Comparison of ENCODE assay signal across 1 fruit fly cellular context in genomic region chr3L:698748-699367, dm6.
TF ChIP-seq lines count a peak whose summit lies in the region.

TSS of gene CG13894 (minus strand) at chr3L:699144.

TF ChIP-seq in whole organism, embryonic, 481 proteins besides CTCF, POLR2A, EP300 and RAD21 (continued from another document):
- TF ChIP-seq PHDP (tag; optimal IDR thresholded peaks at IDR 0.05; lab: Kevin White, UChicago) (peak; percentile 19), CG10274 (GFP tag; optimal IDR thresholded peaks at IDR 0.05; lab: Kevin White, UChicago) (peak; percentile 21), HHEX (GFP tag; optimal IDR thresholded peaks at IDR 0.05; lab: Kevin White, UChicago) (no peak), CG17359 (tag; optimal IDR thresholded peaks at IDR 0.05; lab: Kevin White, UChicago) (peak; percentile 26), Antp (GFP tag; optimal IDR thresholded peaks at IDR 0.05; lab: Kevin White, UChicago) (no peak), ro (GFP tag; IDR thresholded peaks at IDR 0.05; lab: Robert Waterston, UW) (no peak), Lhr (GFP tag; optimal IDR thresholded peaks at IDR 0.05; lab: Kevin White, UChicago) (no peak), insv (GFP tag; optimal IDR thresholded peaks at IDR 0.05; lab: Kevin White, UChicago) (peak in 1 of 2 experiments; percentile 2), Ptx1 (GFP tag; IDR thresholded peaks at IDR 0.05; lab: Robert Waterston, UW) (0 out of 2 replicates have a peak, but pooled peaks have one; percentile 19), CG3726 (GFP tag; IDR thresholded peaks at IDR 0.05; lab: Robert Waterston, UW) (no peak), sob (GFP tag; IDR thresholded peaks at IDR 0.05; lab: Robert Waterston, UW) (peak; percentile 29; the same call in 1 of the 2 replicates), trh (GFP tag; optimal IDR thresholded peaks at IDR 0.05; lab: Kevin White, UChicago) (no peak), CG9797 (GFP tag; optimal IDR thresholded peaks at IDR 0.05; lab: Kevin White, UChicago) (no peak), oc (tag; optimal IDR thresholded peaks at IDR 0.05; lab: Kevin White, UChicago) (peak; percentile 61), Ada2b (GFP tag; IDR thresholded peaks at IDR 0.05; lab: Robert Waterston, UW) (no peak), chm (GFP tag; IDR thresholded peaks at IDR 0.05; lab: Robert Waterston, UW) (peak; percentile 77), sima (GFP tag; optimal IDR thresholded peaks at IDR 0.05; lab: Kevin White, UChicago) (no peak), Ssrp (tag; optimal IDR thresholded peaks at IDR 0.05; lab: Kevin White, UChicago) (no peak), CG15073 (GFP tag; optimal IDR thresholded peaks at IDR 0.05; lab: Kevin White, UChicago) (no peak), Optix (GFP tag; IDR thresholded peaks at IDR 0.05; lab: Robert Waterston, UW) (0 out of 3 replicates have a peak, but pooled peaks have one; percentile 17), CG8281 (tag; optimal IDR thresholded peaks at IDR 0.05; lab: Kevin White, UChicago) (no peak), abd-A (tag; optimal IDR thresholded peaks at IDR 0.05; lab: Kevin White, UChicago) (peak; percentile 66), CG5180 (GFP tag; optimal IDR thresholded peaks at IDR 0.05; lab: Kevin White, UChicago) (peak; percentile 91), Gsc (GFP tag; IDR thresholded peaks at IDR 0.05; lab: Robert Waterston, UW) (no peak), lab (GFP tag; optimal IDR thresholded peaks at IDR 0.05; lab: Kevin White, UChicago) (peak; percentile 37), Hey (tag; optimal IDR thresholded peaks at IDR 0.05; lab: Kevin White, UChicago) (no peak), CG5953 (GFP tag; IDR thresholded peaks at IDR 0.05; lab: Robert Waterston, UW) (no peak), lilli (GFP tag; optimal IDR thresholded peaks at IDR 0.05; lab: Kevin White, UChicago) (no peak), CG13624 (GFP tag; optimal IDR thresholded peaks at IDR 0.05; lab: Kevin White, UChicago) (peak; percentile 47), Atf3 (GFP tag; optimal IDR thresholded peaks at IDR 0.05; lab: Kevin White, UChicago) (peak; percentile 3), gsb-n (tag; optimal IDR thresholded peaks at IDR 0.05; lab: Kevin White, UChicago) (no peak), MTF-1 (GFP tag; optimal IDR thresholded peaks at IDR 0.05; lab: Kevin White, UChicago; ENCODE audit: borderline replicate concordance) (no peak), CG18476 (GFP tag; optimal IDR thresholded peaks at IDR 0.05; lab: Kevin White, UChicago) (no peak), CG4617 (GFP tag; optimal IDR thresholded peaks at IDR 0.05; lab: Kevin White, UChicago; ENCODE audit: borderline replicate concordance) (no peak), Rx (GFP tag; IDR thresholded peaks at IDR 0.05; lab: Robert Waterston, UW) (no peak), CG42726 (GFP tag; IDR thresholded peaks at IDR 0.05; lab: Robert Waterston, UW; ENCODE audit: partially characterized antibody) (peak; percentile 24; the same call in 1 of the 2 replicates), CG11398 (GFP tag; optimal IDR thresholded peaks at IDR 0.05; lab: Kevin White, UChicago) (peak; percentile 40), Fer1 (GFP tag; optimal IDR thresholded peaks at IDR 0.05; lab: Kevin White, UChicago) (peak; percentile 29), Gug (GFP tag; IDR thresholded peaks at IDR 0.05; lab: Robert Waterston, UW) (no peak), row (GFP tag; IDR thresholded peaks at IDR 0.05; lab: Robert Waterston, UW) (no peak), CG10321 (GFP tag; IDR thresholded peaks at IDR 0.05; lab: Robert Waterston, UW) (no peak), CG18262 (tag; optimal IDR thresholded peaks at IDR 0.05; lab: Kevin White, UChicago) (no peak), dysf (GFP tag; IDR thresholded peaks at IDR 0.05; lab: Robert Waterston, UW) (no peak), Scr (GFP tag; IDR thresholded peaks at IDR 0.05; lab: Robert Waterston, UW; ENCODE audit: partially characterized antibody) (0 out of 2 replicates have a peak, but pooled peaks have one; percentile 15), sd (tag; optimal IDR thresholded peaks at IDR 0.05; lab: Kevin White, UChicago) (peak; percentile 62), CG2678 (tag; optimal IDR thresholded peaks at IDR 0.05; lab: Kevin White, UChicago) (no peak), Rfx (GFP tag; IDR thresholded peaks at IDR 0.05; lab: Robert Waterston, UW) (0 out of 2 replicates have a peak, but pooled peaks have one; percentile 6), CG12299 (tag; optimal IDR thresholded peaks at IDR 0.05; lab: Kevin White, UChicago) (no peak), sens-2 (GFP tag; IDR thresholded peaks at IDR 0.05; lab: Robert Waterston, UW) (0 out of 2 replicates have a peak, but pooled peaks have one; percentile 22), knrl (GFP tag; IDR thresholded peaks at IDR 0.05; lab: Robert Waterston, UW; ENCODE audit: partially characterized antibody) (peak; percentile 20; the same call in 1 of the 3 replicates), Adf1 (GFP tag; IDR thresholded peaks at IDR 0.05; lab: Robert Waterston, UW) (peak; percentile 90; the same call in 1 of the 2 replicates), run (tag; optimal IDR thresholded peaks at IDR 0.05; lab: Kevin White, UChicago) (no peak), CG11695 (GFP tag; IDR thresholded peaks at IDR 0.05; lab: Robert Waterston, UW) (peak; percentile 13; the same call in 1 of the 3 replicates), CG10979 (tag; optimal IDR thresholded peaks at IDR 0.05; lab: Kevin White, UChicago) (peak; percentile 53), CG6654 (GFP tag; optimal IDR thresholded peaks at IDR 0.05; lab: Kevin White, UChicago) (no peak), Dll (GFP tag; IDR thresholded peaks at IDR 0.05; lab: Robert Waterston, UW; ENCODE audit: partially characterized antibody) (0 out of 4 replicates have a peak, but pooled peaks have one; percentile 38), fd96Cb (tag; optimal IDR thresholded peaks at IDR 0.05; lab: Kevin White, UChicago) (no peak), BtbVII (GFP tag; optimal IDR thresholded peaks at IDR 0.05; lab: Kevin White, UChicago) (peak; percentile 52), Dad (GFP tag; optimal IDR thresholded peaks at IDR 0.05; lab: Kevin White, UChicago) (no peak), CG8388 (GFP tag; optimal IDR thresholded peaks at IDR 0.05; lab: Kevin White, UChicago) (no peak), CG7357 (GFP tag; IDR thresholded peaks at IDR 0.05; lab: Robert Waterston, UW) (no peak), tna (GFP tag; IDR thresholded peaks at IDR 0.05; lab: Robert Waterston, UW; ENCODE audit: partially characterized antibody) (peak; percentile 22; the same call in 1 of the 2 replicates), CG6813 (GFP tag; optimal IDR thresholded peaks at IDR 0.05; lab: Kevin White, UChicago) (no peak), vvl (GFP tag; IDR thresholded peaks at IDR 0.05; lab: Robert Waterston, UW) (peak; percentile 54), zfh2 (GFP tag; optimal IDR thresholded peaks at IDR 0.05; lab: Kevin White, UChicago) (no peak), cato (GFP tag; optimal IDR thresholded peaks at IDR 0.05; lab: Kevin White, UChicago; ENCODE audit: borderline replicate concordance) (no peak), CG16813 (GFP tag; IDR thresholded peaks at IDR 0.05; lab: Robert Waterston, UW; ENCODE audit: partially characterized antibody) (0 out of 3 replicates have a peak, but pooled peaks have one; percentile 25), CG1603 (tag; optimal IDR thresholded peaks at IDR 0.05; lab: Kevin White, UChicago) (peak; percentile 13), repo (GFP tag; optimal IDR thresholded peaks at IDR 0.05; lab: Kevin White, UChicago) (no peak), da (GFP tag; optimal IDR thresholded peaks at IDR 0.05; lab: Kevin White, UChicago) (no peak), Bteb2 (GFP tag; optimal IDR thresholded peaks at IDR 0.05; lab: Kevin White, UChicago) (peak; percentile 37), CG4404 (GFP tag; IDR thresholded peaks at IDR 0.05; lab: Robert Waterston, UW) (no peak), peb (GFP tag; IDR thresholded peaks at IDR 0.05; lab: Robert Waterston, UW) (no peak), so (GFP tag; IDR thresholded peaks at IDR 0.05; lab: Robert Waterston, UW) (peak; percentile 58; the same call in 2 of the 3 replicates), amos (GFP tag; IDR thresholded peaks at IDR 0.05; lab: Robert Waterston, UW; ENCODE audit: partially characterized antibody) (peak; percentile 31; the same call in 1 of the 2 replicates), CG32532 (GFP tag; IDR thresholded peaks at IDR 0.05; lab: Robert Waterston, UW) (peak; percentile 21; the same call in 1 of the 2 replicates), CG7786 (GFP tag; optimal IDR thresholded peaks at IDR 0.05; lab: Kevin White, UChicago) (no peak), Aef1 (GFP tag; IDR thresholded peaks at IDR 0.05; lab: Robert Waterston, UW) (no peak), CG3163 (GFP tag; optimal IDR thresholded peaks at IDR 0.05; lab: Kevin White, UChicago) (no peak), Sry-δ (GFP tag; optimal IDR thresholded peaks at IDR 0.05; lab: Kevin White, UChicago) (no peak), CG13894 (tag; optimal IDR thresholded peaks at IDR 0.05; lab: Kevin White, UChicago) (peak; percentile 100), Chrac-16 (GFP tag; optimal IDR thresholded peaks at IDR 0.05; lab: Kevin White, UChicago) (no peak), stwl (tag; optimal IDR thresholded peaks at IDR 0.05; lab: Kevin White, UChicago) (no peak), CG8290 (GFP tag; optimal IDR thresholded peaks at IDR 0.05; lab: Kevin White, UChicago) (peak; percentile 96), CG8290 (tag; optimal IDR thresholded peaks at IDR 0.05; lab: Kevin White, UChicago) (peak in 1 of 2 experiments; percentile 87), Asciz (GFP tag; optimal IDR thresholded peaks at IDR 0.05; lab: Kevin White, UChicago) (no peak), mam (GFP tag; optimal IDR thresholded peaks at IDR 0.05; lab: Kevin White, UChicago) (no peak), CG10267 (tag; optimal IDR thresholded peaks at IDR 0.05; lab: Kevin White, UChicago) (no peak), chif (GFP tag; optimal IDR thresholded peaks at IDR 0.05; lab: Kevin White, UChicago) (no peak), sug (tag; optimal IDR thresholded peaks at IDR 0.05; lab: Kevin White, UChicago) (no peak), CG17186 (GFP tag; optimal IDR thresholded peaks at IDR 0.05; lab: Kevin White, UChicago) (no peak), NC2α (GFP tag; optimal IDR thresholded peaks at IDR 0.05; lab: Kevin White, UChicago) (no peak), Med (GFP tag; lab: Kevin White, UChicago) (peak; percentile 81), CG2120 (GFP tag; optimal IDR thresholded peaks at IDR 0.05; lab: Kevin White, UChicago) (no peak), CG8089 (GFP tag; optimal IDR thresholded peaks at IDR 0.05; lab: Kevin White, UChicago) (no peak), CG4328 (GFP tag; optimal IDR thresholded peaks at IDR 0.05; lab: Kevin White, UChicago) (no peak), CG34422 (GFP tag; IDR thresholded peaks at IDR 0.05; lab: Robert Waterston, UW) (0 out of 3 replicates have a peak, but pooled peaks have one; percentile 37), CG18619 (GFP tag; optimal IDR thresholded peaks at IDR 0.05; lab: Kevin White, UChicago) (no peak), Deaf1 (tag; optimal IDR thresholded peaks at IDR 0.05; lab: Kevin White, UChicago) (peak; percentile 95), hkb (optimal IDR thresholded peaks at IDR 0.05; lab: Kevin White, UChicago) (no peak), hkb (GFP tag; IDR thresholded peaks at IDR 0.05; lab: Robert Waterston, UW) (no peak), Bgb (GFP tag; IDR thresholded peaks at IDR 0.05; lab: Robert Waterston, UW; ENCODE audit: partially characterized antibody) (peak; percentile 46; the same call in 1 of the 2 replicates), Awh (GFP tag; IDR thresholded peaks at IDR 0.05; lab: Robert Waterston, UW) (peak; percentile 53; the same call in 1 of the 2 replicates), dimm (GFP tag; IDR thresholded peaks at IDR 0.05; lab: Robert Waterston, UW) (no peak), exex (tag; optimal IDR thresholded peaks at IDR 0.05; lab: Kevin White, UChicago) (no peak), CG34224 (GFP tag; IDR thresholded peaks at IDR 0.05; lab: Robert Waterston, UW; ENCODE audit: partially characterized antibody) (peak; percentile 29; the same call in 1 of the 3 replicates)
TF ChIP-seq in whole organism, embryonic: peak in this region for 59.
